Worm (Caenorhabditis elegans): ENCODE results near the gene exos-9.

DNA sequence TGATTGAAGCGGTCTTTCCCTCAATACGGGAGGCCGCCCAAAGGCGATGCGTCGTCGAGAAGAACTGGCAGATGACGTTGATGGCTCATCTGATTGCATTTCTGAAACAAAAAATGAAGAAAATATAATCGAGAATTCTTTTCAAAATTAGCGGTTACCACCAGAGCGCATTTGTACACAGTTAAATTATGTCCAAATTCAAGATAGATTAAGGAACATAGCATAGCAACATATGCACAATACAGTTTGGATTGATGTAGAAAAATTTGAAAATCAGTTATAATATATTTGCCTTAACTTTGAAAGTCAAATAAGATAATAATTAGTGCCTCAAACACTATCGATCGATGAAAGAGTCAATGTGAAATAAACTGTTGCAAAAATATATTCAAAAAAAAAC, 31.8 kb upstream of the exos-9 start, which contains the start of gene R151.8:
- TF ChIP-seq nhr-237 (tag; optimal IDR thresholded peaks at IDR 0.05) (no peak), nhr-76 (tag; optimal IDR thresholded peaks at IDR 0.05) (no peak), elt-3 (tag; optimal IDR thresholded peaks at IDR 0.05) (no peak), ztf-11 (tag; optimal IDR thresholded peaks at IDR 0.05) (no peak), unc-62 (GFP tag; optimal IDR thresholded peaks at IDR 0.05) (no peak), lsy-2 (tag; optimal IDR thresholded peaks at IDR 0.05) (no peak), mep-1 (tag; optimal IDR thresholded peaks at IDR 0.05) (no peak), snpc-4 (tag; optimal IDR thresholded peaks at IDR 0.05) (no peak), M03D4.4 (tag; optimal IDR thresholded peaks at IDR 0.05) (no peak)
